Fruit fly (Drosophila melanogaster): ENCODE data around the gene CG31038.
A peak's percentile ranks its signal among the peaks of the same experiment; 100 is the strongest.

Gene CG31038

DNA sequence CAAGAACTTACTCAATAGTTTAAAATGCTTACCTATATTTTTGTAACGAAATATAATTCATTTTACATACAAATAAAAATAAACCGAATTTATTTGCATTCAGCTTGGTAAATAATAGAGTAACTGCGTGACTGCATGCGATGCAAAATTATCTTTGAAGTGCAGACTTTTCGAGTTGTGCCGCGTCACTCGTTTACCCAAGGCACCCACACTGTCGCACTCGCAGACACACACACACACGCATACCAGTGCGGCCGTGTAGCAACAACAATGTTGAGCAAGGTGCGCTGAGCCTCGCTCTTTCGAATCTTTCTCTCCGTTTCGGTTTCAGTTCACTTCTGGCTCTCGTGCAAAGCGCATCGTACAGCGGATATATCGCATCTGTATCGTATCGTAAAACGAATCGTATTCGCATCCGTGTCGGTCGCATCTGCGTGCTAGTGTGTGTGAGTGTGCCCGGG lies at the start of gene CG31038:
CG31038 (plus strand) TSS at position 327 of the 461 bp plus-strand sequence.
- TF ChIP-seq noc (tag; optimal IDR thresholded peaks at IDR 0.05) = no peak

dm6 chr3R:29829228-29829786 lies 47.6 kb upstream of the CG31038 start:
- no peak for TF ChIP-seq noc (tag; optimal IDR thresholded peaks at IDR 0.05)

- TF ChIP-seq noc (tag; optimal IDR thresholded peaks at IDR 0.05) = peak; percentile 61
Observed at dm6 chr3R:29830925-29831324, 45.9 kb upstream of the CG31038 start.

DNA sequence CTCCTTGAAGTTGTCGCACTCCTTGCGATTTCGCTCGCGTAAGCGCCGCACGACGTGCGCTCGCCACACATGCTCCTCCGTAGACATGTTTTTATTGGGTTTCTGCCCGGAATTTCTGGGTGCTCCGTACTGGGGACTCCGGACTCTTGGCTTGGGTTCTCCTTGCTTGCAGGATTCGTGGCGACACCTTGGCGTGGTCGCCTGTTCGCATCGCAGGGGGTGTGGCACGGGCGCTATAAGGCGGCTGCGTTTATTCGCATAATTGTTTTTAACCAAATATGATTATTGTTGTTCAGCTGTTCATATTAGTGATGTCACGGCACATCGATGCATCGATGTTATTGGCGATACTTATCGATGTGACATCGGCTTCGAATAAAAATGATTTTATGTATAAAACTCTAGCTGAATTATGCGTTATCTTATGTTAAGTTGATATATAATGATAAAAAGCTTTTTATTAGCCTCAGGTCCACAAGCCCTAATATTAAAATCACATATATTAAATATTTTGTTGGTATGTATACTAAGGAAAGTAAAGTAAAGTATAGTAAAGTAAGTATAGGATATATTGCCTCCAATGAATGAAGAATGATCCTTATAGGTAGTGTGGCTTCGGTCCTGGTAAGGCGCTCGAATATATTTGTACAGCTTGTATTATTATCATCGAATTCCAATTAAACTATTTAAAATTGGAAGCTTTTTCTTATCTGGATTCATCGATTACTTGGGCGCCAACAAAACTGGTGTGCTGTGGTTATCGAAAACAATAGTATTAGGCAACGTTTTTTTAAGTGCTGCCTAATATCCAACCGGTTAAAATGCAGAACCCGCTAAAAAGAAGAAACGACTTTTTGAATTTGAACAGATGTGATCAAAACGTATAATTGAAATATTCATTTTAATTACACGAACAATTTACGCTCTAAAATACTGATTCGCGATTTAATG lies 41.8 kb upstream of the CG31038 start, which contains the start of gene Atg16:
Atg16 (minus strand) TSS at position 343 of the 951 bp plus-strand sequence.
- TF ChIP-seq noc (tag; optimal IDR thresholded peaks at IDR 0.05) = no peak

- no peak for TF ChIP-seq noc (tag; optimal IDR thresholded peaks at IDR 0.05)
Observed at dm6 chr3R:29835710-29836049, 41.2 kb upstream of the CG31038 start, which contains the start of gene Prtl99C. Prtl99C (plus strand) TSS chr3R:29835950.

DNA sequence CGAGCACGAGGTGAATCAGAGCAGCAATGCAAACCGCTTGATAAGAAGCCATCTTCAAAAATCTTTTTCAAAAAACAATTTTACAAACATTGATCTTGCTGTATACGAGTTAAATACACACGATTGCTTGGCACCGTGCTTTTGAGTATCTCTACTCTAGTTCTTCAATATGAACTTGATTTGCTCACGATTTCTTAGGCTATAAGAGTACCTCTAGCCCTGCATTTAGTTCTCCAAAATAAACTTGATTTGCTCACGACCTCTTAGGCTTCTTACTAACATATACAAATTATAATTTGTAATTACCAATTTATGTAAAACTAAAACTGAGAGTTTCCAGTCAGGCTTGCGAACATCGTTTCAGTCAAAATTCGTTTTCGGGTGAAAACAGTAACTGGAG lies 40.7 kb upstream of the CG31038 start, which contains the start of gene CG42592:
CG42592 (minus strand) TSS at position 101 of the 400 bp plus-strand sequence.
- TF ChIP-seq noc (tag; optimal IDR thresholded peaks at IDR 0.05) = no peak

DNA sequence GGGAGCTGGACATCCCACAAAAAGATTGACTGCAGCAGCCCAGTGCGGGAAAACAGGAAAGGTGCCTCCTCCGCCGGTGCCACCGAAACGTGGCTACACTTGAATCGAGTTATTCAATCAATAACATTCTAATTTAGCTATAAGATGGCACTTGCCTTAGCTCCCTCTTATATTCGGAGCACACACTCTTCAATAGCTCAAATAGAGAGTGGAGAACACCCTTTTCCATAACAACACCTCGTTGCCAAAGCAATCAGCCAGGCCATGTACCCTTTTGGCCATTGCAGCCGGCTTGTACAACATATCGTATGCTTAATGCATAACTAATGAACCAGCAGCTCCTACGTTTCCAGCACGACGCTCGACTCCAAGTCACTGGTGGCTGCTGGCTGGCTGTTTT lies 39.1 kb upstream of the CG31038 start:
- TF ChIP-seq noc (tag; optimal IDR thresholded peaks at IDR 0.05) = no peak

dm6 chr3R:29838751-29839150 lies 38.1 kb upstream of the CG31038 start:
- no peak for TF ChIP-seq noc (tag; optimal IDR thresholded peaks at IDR 0.05)

DNA sequence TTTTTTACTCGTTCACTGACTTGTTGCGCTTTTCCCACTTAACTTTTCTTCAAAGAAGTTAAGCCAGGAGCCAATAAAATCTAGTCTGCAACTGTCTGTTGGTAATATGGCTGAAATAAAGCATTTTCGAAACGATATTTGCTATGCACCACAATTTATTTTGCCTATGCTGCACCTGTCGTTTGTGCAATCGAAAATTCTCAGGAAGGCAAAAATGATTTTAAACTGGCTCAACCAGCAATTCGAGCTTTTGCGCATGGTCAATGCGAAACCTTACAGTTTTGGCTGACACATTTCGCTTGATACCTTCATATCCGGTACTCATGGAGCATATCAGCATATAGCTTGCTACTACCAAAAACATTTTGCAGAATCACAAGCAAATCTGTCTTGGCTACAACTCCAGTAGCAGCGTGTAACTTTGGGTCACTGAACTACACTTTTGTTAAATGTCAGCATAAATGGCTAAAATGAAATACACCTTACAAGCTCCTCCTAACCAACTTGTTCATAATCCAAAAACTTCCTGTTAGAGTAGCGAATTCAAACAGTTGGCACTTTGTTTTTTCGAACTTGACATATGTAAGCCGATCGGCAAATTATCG lies 37.0 kb upstream of the CG31038 start:
- no peak for TF ChIP-seq noc (tag; optimal IDR thresholded peaks at IDR 0.05)

dm6 chr3R:29841293-29841791 lies 35.5 kb upstream of the CG31038 start, which contains the start of gene Cad99C:
Cad99C (plus strand) TSS chr3R:29841657.
- no peak for TF ChIP-seq noc (tag; optimal IDR thresholded peaks at IDR 0.05)

- TF ChIP-seq noc (tag; optimal IDR thresholded peaks at IDR 0.05) = no peak
Observed at dm6 chr3R:29847126-29847525, 29.7 kb upstream of the CG31038 start.

dm6 chr3R:29857228-29857627 lies 19.6 kb upstream of the CG31038 start, which contains the start of gene dgt1:
dgt1 (minus strand) TSS chr3R:29857491.
- TF ChIP-seq noc (tag; optimal IDR thresholded peaks at IDR 0.05) = no peak

- no peak for TF ChIP-seq noc (tag; optimal IDR thresholded peaks at IDR 0.05)
Observed at dm6 chr3R:29858806-29859205, 18.1 kb upstream of the CG31038 start, which contains the start of gene CG7824. CG7824 (minus strand) TSS chr3R:29858936.

dm6 chr3R:29859763-29860162 lies 17.1 kb upstream of the CG31038 start:
- TF ChIP-seq noc (tag; optimal IDR thresholded peaks at IDR 0.05) = peak; percentile 1

dm6 chr3R:29861432-29862249 lies 15.2 kb upstream of the CG31038 start, which contains the start of the genes CG15514 and RpS8:
CG15514 (minus strand) TSS chr3R:29861494.
RpS8 (plus strand) TSS chr3R:29861582.
- peak; percentile 68 for TF ChIP-seq noc (tag; optimal IDR thresholded peaks at IDR 0.05)

Measured in whole organism, larva.